Worm (Caenorhabditis elegans) whole organism, L1 larva: ENCODE data around the gene unc-3.
A peak's percentile ranks its signal among the peaks of the same experiment; 100 is the strongest.

ENCODE experiments used
- C04F5.9 ChIP-seq: sonication (generic microtip); optimal IDR thresholded peaks from 2 replicates; lab custom pipeline; 2016; ENCODE audit warnings: missing genetic modification characterization, missing compliant biosample characterization
- C16A3.4 ChIP-seq: fragments of 150-350 bp; optimal IDR thresholded peaks from 2 replicates; lab custom pipeline; 2014; ENCODE audit warnings: missing biosample characterization, missing genetic modification characterization
- C34B4.2 ChIP-seq: sonication (generic microtip); optimal IDR thresholded peaks from 2 replicates; lab custom pipeline; 2017; ENCODE audit warnings: mild to moderate bottlenecking, missing genetic modification characterization, missing compliant biosample characterization
- aha-1 ChIP-seq: fragments of 150-350 bp; optimal IDR thresholded peaks from 2 replicates; lab custom pipeline; 2014; ENCODE audit warnings: missing biosample characterization, missing genetic modification characterization
- blmp-1 ChIP-seq: fragments of 150-350 bp; optimal IDR thresholded peaks from 2 replicates; lab custom pipeline; 2014; ENCODE audit warnings: missing biosample characterization, missing genetic modification characterization
- ceh-8 ChIP-seq: fragments of 200-800 bp; sonication (Bioruptor generic); optimal IDR thresholded peaks from 2 replicates; lab custom pipeline; 2018; ENCODE audit warnings: mild to moderate bottlenecking, missing genetic modification characterization, moderate library complexity, missing compliant biosample characterization
- ceh-88 ChIP-seq: fragments of 200-800 bp; sonication (Bioruptor generic); IDR thresholded peaks from 2 replicates; pipeline ENCODE4 v1.3.6; 2022; ENCODE audit warnings: missing genetic modification characterization, missing compliant biosample characterization
- ceh-90 ChIP-seq: sonication (generic microtip); optimal IDR thresholded peaks from 2 replicates; lab custom pipeline; 2016; ENCODE audit warnings: missing genetic modification characterization, missing compliant biosample characterization
- dsc-1 ChIP-seq: sonication (generic microtip); optimal IDR thresholded peaks from 2 replicates; lab custom pipeline; 2016; ENCODE audit warnings: mild to moderate bottlenecking, missing genetic modification characterization, missing compliant biosample characterization
- efl-3 ChIP-seq: fragments of 200-800 bp; sonication (Bioruptor generic); optimal IDR thresholded peaks from 2 replicates; lab custom pipeline; 2018; ENCODE audit warnings: mild to moderate bottlenecking, missing genetic modification characterization, missing compliant biosample characterization
- egl-13 ChIP-seq: sonication (generic microtip); optimal IDR thresholded peaks from 2 replicates; lab custom pipeline; 2016; ENCODE audit warnings: missing genotype, missing genetic modification reagents, missing genetic modification characterization, missing compliant biosample characterization
- elt-2 ChIP-seq: sonication (generic microtip); optimal IDR thresholded peaks from 2 replicates; lab custom pipeline; 2016; ENCODE audit warnings: missing genetic modification characterization, mild to moderate bottlenecking, inconsistent platforms, missing compliant biosample characterization, missing genetic modification reagents
- ets-5 ChIP-seq: fragments of 200-800 bp; sonication (Bioruptor generic); IDR thresholded peaks from 2 replicates; pipeline ENCODE4 v1.3.6; 2022; ENCODE audit warnings: missing genetic modification characterization, missing compliant biosample characterization
- fkh-10 ChIP-seq: sonication (generic microtip); optimal IDR thresholded peaks from 2 replicates; lab custom pipeline; 2017; ENCODE audit warnings: missing biosample characterization, missing genetic modification reagents, missing genetic modification characterization
- fkh-4 ChIP-seq: sonication (generic microtip); optimal IDR thresholded peaks from 2 replicates; lab custom pipeline; 2016; ENCODE audit warnings: missing compliant biosample characterization, missing genetic modification characterization, borderline replicate concordance
- fkh-8 ChIP-seq: sonication (generic microtip); optimal IDR thresholded peaks from 2 replicates; lab custom pipeline; 2016; ENCODE audit warnings: mild to moderate bottlenecking, missing genetic modification characterization, missing compliant biosample characterization
- fos-1 ChIP-seq: fragments of 150-350 bp; optimal IDR thresholded peaks from 2 replicates; lab custom pipeline; 2014; ENCODE audit warnings: missing biosample characterization, missing genetic modification characterization
- hlh-17 ChIP-seq: fragments of 200-800 bp; sonication (Bioruptor generic); optimal IDR thresholded peaks from 2 replicates; lab custom pipeline; 2018; ENCODE audit warnings: missing genetic modification characterization, mild to moderate bottlenecking, missing compliant biosample characterization, moderate library complexity, borderline replicate concordance
- hlh-4 ChIP-seq: sonication (generic microtip); optimal IDR thresholded peaks from 2 replicates; lab custom pipeline; 2016; ENCODE audit warnings: mild to moderate bottlenecking, missing genetic modification characterization, missing compliant biosample characterization
- isw-1 ChIP-seq: fragments of 200-800 bp; sonication (Bioruptor generic); IDR thresholded peaks from 2 replicates; pipeline ENCODE4 v1.3.6; 2022; ENCODE audit warnings: missing genetic modification characterization, missing compliant biosample characterization
- jun-1 ChIP-seq: fragments of 150-350 bp; optimal IDR thresholded peaks from 2 replicates; lab custom pipeline; 2014; ENCODE audit warnings: missing biosample characterization, missing genetic modification reagents, missing genetic modification characterization
- lin-13 ChIP-seq: fragments of 150-350 bp; optimal IDR thresholded peaks from 2 replicates; lab custom pipeline; 2014; ENCODE audit warnings: missing biosample characterization, missing genetic modification reagents, missing genetic modification characterization
- lin-14 ChIP-seq: fragments of 200-800 bp; sonication (Bioruptor generic); optimal IDR thresholded peaks from 2 replicates; lab custom pipeline; 2018; ENCODE audit warnings: mild to moderate bottlenecking, missing genetic modification characterization, moderate library complexity, missing compliant biosample characterization
- lin-15B ChIP-seq: fragments of 150-350 bp; sonication (generic microtip); optimal IDR thresholded peaks from 3 replicates; lab custom pipeline; 2014; ENCODE audit warnings: missing biosample characterization, missing genetic modification characterization
- lsy-2 ChIP-seq, 2 experiments: fragments of 150-350 bp; optimal IDR thresholded peaks; 2 replicates each; lab custom pipeline; 2014; ENCODE audit warnings: missing biosample characterization in 2 of 2, missing genetic modification characterization in 2 of 2
- mab-9 ChIP-seq: fragments of 200-800 bp; sonication (Bioruptor generic); IDR thresholded peaks from 2 replicates; pipeline ENCODE4 v1.3.6; 2022; ENCODE audit warnings: missing genetic modification reagents, missing genetic modification characterization, missing compliant biosample characterization
- nhr-11 ChIP-seq: fragments of 150-350 bp; optimal IDR thresholded peaks from 2 replicates; lab custom pipeline; 2014; ENCODE audit warnings: missing biosample characterization, missing genetic modification characterization
- nhr-19 ChIP-seq: fragments of 200-800 bp; sonication (Bioruptor generic); conservative IDR thresholded peaks from 2 replicates; pipeline ENCODE4 v1.3.6; 2022; ENCODE audit warnings: missing genetic modification characterization, missing compliant biosample characterization
- nhr-20 ChIP-seq: sonication (generic microtip); optimal IDR thresholded peaks from 2 replicates; lab custom pipeline; 2016; ENCODE audit warnings: mild to moderate bottlenecking, missing genetic modification characterization, missing compliant biosample characterization
- nhr-237 ChIP-seq: fragments of 150-350 bp; optimal IDR thresholded peaks from 2 replicates; lab custom pipeline; 2014; ENCODE audit warnings: missing biosample characterization, missing genetic modification characterization
- nhr-47 ChIP-seq: sonication (generic microtip); optimal IDR thresholded peaks from 2 replicates; lab custom pipeline; 2016; ENCODE audit warnings: mild to moderate bottlenecking, missing genetic modification characterization, moderate library complexity, missing compliant biosample characterization
- nhr-71 ChIP-seq: sonication (generic microtip); optimal IDR thresholded peaks from 2 replicates; lab custom pipeline; 2016; ENCODE audit warnings: mild to moderate bottlenecking, missing genetic modification characterization, moderate library complexity, missing compliant biosample characterization
- nhr-76 ChIP-seq: sonication (generic microtip); optimal IDR thresholded peaks from 2 replicates; lab custom pipeline; 2017; ENCODE audit warnings: missing biosample characterization, missing genetic modification characterization
- nhr-77 ChIP-seq: fragments of 150-350 bp; optimal IDR thresholded peaks from 2 replicates; lab custom pipeline; 2014; ENCODE audit warnings: missing biosample characterization, missing genetic modification characterization
- nhr-84 ChIP-seq: sonication (generic microtip); optimal IDR thresholded peaks from 2 replicates; lab custom pipeline; 2017; ENCODE audit warnings: missing biosample characterization, missing genetic modification characterization
- nhr-90 ChIP-seq: sonication (generic microtip); optimal IDR thresholded peaks from 2 replicates; lab custom pipeline; 2016; ENCODE audit warnings: mild to moderate bottlenecking, missing genetic modification characterization, missing compliant biosample characterization; ENCODE audit not compliant: poor library complexity
- pag-3 ChIP-seq: sonication (generic microtip); optimal IDR thresholded peaks from 2 replicates; lab custom pipeline; 2017; ENCODE audit warnings: missing genetic modification characterization, mild to moderate bottlenecking, missing compliant biosample characterization, antibody characterized with exemption, borderline replicate concordance; ENCODE audit not compliant: insufficient read depth
- pqm-1 ChIP-seq: sonication (generic microtip); optimal IDR thresholded peaks from 3 replicates; lab custom pipeline; 2017; ENCODE audit warnings: missing biosample characterization, missing genetic modification characterization
- rnt-1 ChIP-seq: sonication (generic microtip); optimal IDR thresholded peaks from 2 replicates; lab custom pipeline; 2016; ENCODE audit warnings: mild to moderate bottlenecking, missing genetic modification characterization, moderate library complexity, missing compliant biosample characterization
- snu-23 ChIP-seq: sonication (generic microtip); optimal IDR thresholded peaks from 2 replicates; lab custom pipeline; 2016; ENCODE audit warnings: missing genetic modification characterization, missing compliant biosample characterization
- sox-4 ChIP-seq: sonication (generic microtip); optimal IDR thresholded peaks from 2 replicates; lab custom pipeline; 2016; ENCODE audit warnings: missing genetic modification characterization, missing compliant biosample characterization
- sptf-1 ChIP-seq: fragments of 150-350 bp; optimal IDR thresholded peaks from 2 replicates; lab custom pipeline; 2014; ENCODE audit warnings: missing biosample characterization, missing genetic modification characterization
- sup-37 ChIP-seq: fragments of 200-800 bp; sonication (Bioruptor generic); optimal IDR thresholded peaks from 2 replicates; lab custom pipeline; 2018; ENCODE audit warnings: mild to moderate bottlenecking, missing genetic modification characterization, missing compliant biosample characterization
- unc-30 ChIP-seq: sonication (generic microtip); optimal IDR thresholded peaks from 2 replicates; lab custom pipeline; 2017; ENCODE audit warnings: missing biosample characterization, missing genetic modification characterization
- unc-86 ChIP-seq: sonication (generic microtip); optimal IDR thresholded peaks from 2 replicates; lab custom pipeline; 2016; ENCODE audit warnings: missing genetic modification characterization, missing compliant biosample characterization
- vab-15 ChIP-seq: sonication (generic microtip); optimal IDR thresholded peaks from 2 replicates; lab custom pipeline; 2017; ENCODE audit warnings: missing genotype, mild to moderate bottlenecking, missing genetic modification characterization, missing compliant biosample characterization
- xbp-1 ChIP-seq: sonication (generic microtip); optimal IDR thresholded peaks from 2 replicates; lab custom pipeline; 2016; ENCODE audit warnings: missing genetic modification characterization, missing compliant biosample characterization
- zag-1 ChIP-seq: fragments of 150-350 bp; optimal IDR thresholded peaks from 2 replicates; lab custom pipeline; 2014; ENCODE audit warnings: missing biosample characterization, missing genetic modification characterization
- ztf-4 ChIP-seq: fragments of 150-350 bp; optimal IDR thresholded peaks from 2 replicates; lab custom pipeline; 2014; ENCODE audit warnings: missing biosample characterization, missing genetic modification characterization

The unc-3 gene

DNA sequence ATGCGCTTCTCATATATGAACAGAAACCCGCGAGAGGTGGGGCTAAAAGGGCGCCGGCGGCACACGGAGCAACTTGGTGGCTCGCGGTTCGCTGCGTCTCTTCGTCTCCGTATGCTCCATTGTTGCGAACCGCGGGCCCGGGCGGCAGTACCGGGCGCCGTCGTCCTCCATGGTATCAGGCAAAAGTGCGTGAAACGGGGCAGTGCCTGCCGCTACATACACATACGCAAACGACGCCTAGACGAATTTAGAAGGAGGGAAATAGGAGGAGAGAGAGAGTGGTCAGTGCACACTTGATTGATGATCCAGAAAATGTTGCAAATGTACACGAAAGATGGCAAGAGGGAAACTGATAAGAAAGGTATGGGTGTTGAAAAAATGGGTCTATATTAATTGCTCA lies 28.8 kb upstream of the unc-3 start:
- TF ChIP-seq lin-14 (peak; percentile 30), unc-86 (no peak), elt-2 (tag; lab: Kevin White, UChicago) (peak; percentile 32), jun-1 (tag; lab: Kevin White, UChicago) (peak; percentile 47)
- TF ChIP-seq, all 84 proteins: peak for 3

DNA sequence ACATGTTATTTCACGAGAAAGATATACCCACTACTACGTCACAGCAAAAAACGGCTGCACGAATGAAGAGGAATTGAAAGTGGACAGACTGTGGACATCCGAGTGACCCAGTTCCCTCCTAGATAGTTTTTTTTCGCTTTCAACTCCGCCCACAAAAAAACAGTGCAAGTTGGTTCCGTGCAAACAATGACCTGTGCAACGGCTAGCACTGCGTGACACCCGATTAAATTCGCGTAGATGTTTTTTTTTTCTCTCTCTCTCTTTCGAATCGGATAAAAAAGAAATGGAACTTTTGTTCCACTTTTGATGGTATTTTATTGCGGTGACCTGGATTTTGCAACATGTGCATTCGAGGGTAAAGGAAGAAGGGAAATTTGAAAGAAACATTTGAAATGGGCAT lies 28.1 kb upstream of the unc-3 start:
- TF ChIP-seq ceh-90 (tag; lab: Kevin White, UChicago) (no peak), blmp-1 (peak; percentile 44)

DNA sequence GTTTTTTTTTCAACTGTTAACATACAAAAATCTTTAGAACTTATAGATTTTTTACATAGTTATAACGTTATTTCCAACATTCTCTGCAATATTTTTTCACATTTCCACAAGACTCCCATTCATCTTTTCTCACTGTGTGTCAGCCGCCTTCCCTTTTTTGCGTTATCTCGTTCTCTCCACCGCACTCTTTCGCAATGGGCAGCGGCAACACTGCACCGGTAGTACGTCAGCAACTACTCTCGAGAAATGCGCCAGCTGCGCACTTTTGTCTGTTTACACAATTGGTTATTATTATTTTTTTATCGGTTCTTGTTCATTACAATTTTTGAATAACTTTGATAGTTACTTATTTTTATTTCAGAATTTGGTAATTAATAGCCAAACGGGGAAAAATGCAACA lies 26.4 kb upstream of the unc-3 start, which contains the start of gene C05G5.2:
Gene C05G5.2, plus strand, starts transcription at position 356 of the 400 bp plus-strand sequence.
- TF ChIP-seq unc-86 (peak; percentile 77), C16A3.4 (tag; lab: Kevin White, UChicago) (peak; percentile 95), egl-13 (peak; percentile 76), vab-15 (tag; lab: Kevin White, UChicago) (peak; percentile 61), nhr-77 (tag; lab: Kevin White, UChicago) (peak; percentile 70), C04F5.9 (tag; lab: Kevin White, UChicago) (peak; percentile 33), nhr-20 (peak; percentile 92), fkh-10 (GFP tag; lab: Kevin White, UChicago) (peak; percentile 66), pag-3 (peak; percentile 42), ceh-90 (tag; lab: Kevin White, UChicago) (no peak), nhr-11 (tag; lab: Kevin White, UChicago) (no peak), mab-9 (GFP tag; lab: Robert Waterston, UW) (no peak), nhr-71 (tag; lab: Kevin White, UChicago) (peak; percentile 90), ceh-88 (GFP tag; lab: Robert Waterston, UW) (no peak; the same call in 1 of the 2 replicates), ztf-4 (tag; lab: Kevin White, UChicago) (peak; percentile 14), snu-23 (GFP tag; lab: Kevin White, UChicago) (peak; percentile 93), sup-37 (no peak), sptf-1 (tag; lab: Kevin White, UChicago) (no peak), nhr-237 (tag; lab: Kevin White, UChicago) (peak; percentile 38), lin-13 (GFP tag; lab: Kevin White, UChicago) (peak; percentile 83), nhr-90 (peak; percentile 84), blmp-1 (peak; percentile 85), hlh-4 (tag; lab: Kevin White, UChicago) (no peak), nhr-19 (GFP tag; lab: Robert Waterston, UW) (peak; percentile 74), fkh-4 (tag; lab: Kevin White, UChicago) (no peak), sox-4 (tag; lab: Kevin White, UChicago) (peak; percentile 5), pqm-1 (no peak), aha-1 (tag; lab: Kevin White, UChicago) (peak; percentile 3), jun-1 (tag; lab: Kevin White, UChicago) (peak; percentile 80), fkh-8 (tag; lab: Kevin White, UChicago) (peak; percentile 92), isw-1 (GFP tag; lab: Robert Waterston, UW) (peak; percentile 63), fos-1 (peak; percentile 36), zag-1 (tag; lab: Kevin White, UChicago) (no peak), nhr-47 (tag; lab: Kevin White, UChicago) (peak; percentile 88), rnt-1 (tag; lab: Kevin White, UChicago) (peak; percentile 84), lin-15B (tag; lab: Kevin White, UChicago) (peak; percentile 50), lsy-2 (tag; optimal IDR thresholded peaks at IDR 0.05; lab: Kevin White, UChicago) (peak; percentile 87 to 90), efl-3 (GFP tag; lab: Kevin White, UChicago) (no peak), C34B4.2 (no peak), ceh-8 (peak; percentile 43), xbp-1 (peak; percentile 82), nhr-76 (tag; lab: Kevin White, UChicago) (no peak), elt-2 (tag; lab: Kevin White, UChicago) (peak; percentile 71), hlh-17 (no peak), nhr-84 (tag; lab: Kevin White, UChicago) (no peak), dsc-1 (peak; percentile 43), unc-30 (no peak), ets-5 (GFP tag; lab: Robert Waterston, UW) (no peak)
